Fruit fly (Drosophila melanogaster) whole organism, embryonic: ENCODE data around the gene Desat2.

Experiments used
- Abd-B ChIP-seq: fragments of 200-800 bp; sonication (Bioruptor generic); optimal IDR thresholded peaks from 2 replicates; lab custom pipeline; 2018; ENCODE audit warnings: missing biosample characterization, mild to moderate bottlenecking, missing genetic modification characterization, moderate library complexity
- Ada2b ChIP-seq: fragments of 200-800 bp; sonication (Bioruptor generic); IDR thresholded peaks from 2 replicates; pipeline ENCODE4 v1.3.6; 2022; ENCODE audit warnings: missing biosample characterization, missing genetic modification characterization
- Aef1 ChIP-seq: fragments of 200-800 bp; sonication (Bioruptor generic); IDR thresholded peaks from 3 replicates; pipeline ENCODE4 v1.3.6; 2022; ENCODE audit warnings: missing biosample characterization, missing genetic modification characterization
- CG12769 ChIP-seq: fragments of 200-800 bp; sonication (Bioruptor generic); optimal IDR thresholded peaks from 2 replicates; lab custom pipeline; 2019; ENCODE audit warnings: missing biosample characterization, mild to moderate bottlenecking, missing genetic modification characterization, moderate library complexity
- CG12942 ChIP-seq: fragments of 200-800 bp; sonication (Bioruptor generic); optimal IDR thresholded peaks from 3 replicates; lab custom pipeline; 2016; ENCODE audit warnings: missing biosample characterization, missing genetic modification characterization
- CG13424 ChIP-seq: fragments of 200-800 bp; sonication (Bioruptor generic); optimal IDR thresholded peaks from 2 replicates; lab custom pipeline; 2019; ENCODE audit warnings: missing biosample characterization, mild to moderate bottlenecking, missing genetic modification characterization, moderate library complexity
- CG15011 ChIP-seq: fragments of 200-800 bp; sonication (Bioruptor generic); optimal IDR thresholded peaks from 3 replicates; lab custom pipeline; 2018; ENCODE audit warnings: missing biosample characterization, mild to moderate bottlenecking, missing genetic modification characterization
- CG15696 ChIP-seq: fragments of 200-800 bp; sonication (Bioruptor generic); optimal IDR thresholded peaks from 2 replicates; lab custom pipeline; 2019; ENCODE audit warnings: missing biosample characterization, mild to moderate bottlenecking, missing genetic modification characterization, moderate library complexity
- CG16779 ChIP-seq: fragments of 200-800 bp; sonication (Bioruptor generic); IDR thresholded peaks from 2 replicates; pipeline ENCODE4 v1.3.6; 2022; ENCODE audit warnings: missing biosample characterization, missing genetic modification characterization
- CG2199 ChIP-seq: fragments of 200-800 bp; sonication (Bioruptor generic); IDR thresholded peaks from 3 replicates; pipeline ENCODE4 v1.3.6; 2022; ENCODE audit warnings: missing biosample characterization, missing genetic modification characterization
- CG32532 ChIP-seq: fragments of 200-800 bp; sonication (Bioruptor generic); IDR thresholded peaks from 2 replicates; pipeline ENCODE4 v1.3.6; 2022; ENCODE audit warnings: missing biosample characterization, missing genetic modification characterization
- CG42726 ChIP-seq: fragments of 200-800 bp; sonication (Bioruptor generic); IDR thresholded peaks from 2 replicates; pipeline ENCODE4 v1.3.6; 2022; ENCODE audit warnings: missing biosample characterization, missing genetic modification characterization; ENCODE audit not compliant: partially characterized antibody
- CG4360 ChIP-seq: fragments of 200-800 bp; sonication (Bioruptor generic); IDR thresholded peaks from 2 replicates; pipeline ENCODE4 v1.3.6; 2022; ENCODE audit warnings: missing biosample characterization, missing genetic modification characterization
- CG6689 ChIP-seq: fragments of 200-800 bp; sonication (Bioruptor generic); IDR thresholded peaks from 2 replicates; pipeline ENCODE4 v1.3.6; 2022; ENCODE audit warnings: missing biosample characterization, missing genetic modification characterization
- CG7556 ChIP-seq: fragments of 200-800 bp; sonication (Bioruptor generic); optimal IDR thresholded peaks from 2 replicates; lab custom pipeline; 2017; ENCODE audit warnings: missing biosample characterization, mild to moderate bottlenecking, missing genetic modification characterization
- CG7786 ChIP-seq: fragments of 200-800 bp; sonication (Bioruptor generic); optimal IDR thresholded peaks from 2 replicates; lab custom pipeline; 2016; ENCODE audit warnings: missing biosample characterization, missing genetic modification characterization
- CG7987 ChIP-seq: fragments of 200-800 bp; sonication (Bioruptor generic); optimal IDR thresholded peaks from 2 replicates; lab custom pipeline; 2018; ENCODE audit warnings: missing biosample characterization, mild to moderate bottlenecking, missing genetic modification characterization, moderate library complexity
- CG8290 ChIP-seq, 3 experiments: fragments of 200-800 bp; sonication (Bioruptor generic); optimal IDR thresholded peaks; 2 replicates each; lab custom pipeline; 2016 to 2019; ENCODE audit warnings: missing biosample characterization in 3 of 3, missing genetic modification characterization in 3 of 3, mild to moderate bottlenecking in 2 of 3, moderate library complexity in 1 of 3
- CG8359 ChIP-seq: fragments of 200-800 bp; sonication (Bioruptor generic); optimal IDR thresholded peaks from 2 replicates; lab custom pipeline; 2017; ENCODE audit warnings: missing biosample characterization, mild to moderate bottlenecking, missing genetic modification characterization, borderline replicate concordance
- CG9932 ChIP-seq: fragments of 200-800 bp; sonication (Bioruptor generic); IDR thresholded peaks from 2 replicates; pipeline ENCODE4 v1.3.6; 2022; ENCODE audit warnings: missing biosample characterization, missing genetic modification characterization
- Deaf1 ChIP-seq: fragments of 200-800 bp; optimal IDR thresholded peaks from 3 replicates; lab custom pipeline; 2019; ENCODE audit warnings: missing biosample characterization, mild to moderate bottlenecking, missing genetic modification characterization, moderate library complexity
- Dek ChIP-seq: fragments of 200-800 bp; sonication (Bioruptor generic); optimal IDR thresholded peaks from 3 replicates; lab custom pipeline; 2019; ENCODE audit warnings: missing biosample characterization, mild to moderate bottlenecking, missing genetic modification characterization, moderate library complexity
- Gsc ChIP-seq: fragments of 200-800 bp; sonication (Bioruptor generic); IDR thresholded peaks from 2 replicates; pipeline ENCODE4 v1.3.6; 2022; ENCODE audit warnings: missing biosample characterization, missing genetic modification characterization
- Hr3 ChIP-seq: fragments of 200-800 bp; sonication (Bioruptor generic); optimal IDR thresholded peaks from 3 replicates; lab custom pipeline; 2016; ENCODE audit warnings: missing biosample characterization, missing genetic modification characterization
- Hr51 ChIP-seq, 2 experiments: fragments of 200-800 bp; sonication (Bioruptor generic); optimal IDR thresholded peaks; 2 replicates in 1 of 2; 3 replicates in 1 of 2; lab custom pipeline; 2016 to 2018; ENCODE audit warnings: missing biosample characterization in 2 of 2, missing genetic modification characterization in 2 of 2, mild to moderate bottlenecking in 1 of 2, moderate library complexity in 1 of 2
- Hr78 ChIP-seq, 2 experiments: fragments of 200-800 bp in 1 of 2; fragments of >200 bp in 1 of 2; sonication (Bioruptor generic) in 1 of 2; optimal IDR thresholded peaks; 2 replicates each; lab custom pipeline; 2017 to 2019; ENCODE audit warnings: missing biosample characterization in 2 of 2, missing genetic modification characterization in 2 of 2, mild to moderate bottlenecking in 1 of 2, moderate library complexity in 1 of 2
- Med ChIP-seq: fragments of 200-800 bp; sonication (Bioruptor generic); peaks from one replicate; lab custom pipeline; 2016; ENCODE audit warnings: missing biosample characterization, missing genetic modification characterization, mild to moderate bottlenecking, inconsistent platforms, moderate library complexity
- Oli ChIP-seq: fragments of 200-800 bp; sonication (Bioruptor generic); optimal IDR thresholded peaks from 2 replicates; lab custom pipeline; 2018; ENCODE audit warnings: missing biosample characterization, mild to moderate bottlenecking, missing genetic modification characterization, moderate library complexity
- Opbp ChIP-seq: fragments of 200-800 bp; sonication (Bioruptor generic); IDR thresholded peaks from 3 replicates; pipeline ENCODE4 v1.3.6; 2022; ENCODE audit warnings: missing biosample characterization, missing genetic modification characterization; ENCODE audit not compliant: partially characterized antibody
- YL-1 ChIP-seq: fragments of 200-800 bp; sonication (Bioruptor generic); optimal IDR thresholded peaks from 3 replicates; lab custom pipeline; 2017; ENCODE audit warnings: missing biosample characterization, mild to moderate bottlenecking, missing genetic modification characterization
- chinmo ChIP-seq: fragments of 200-800 bp; sonication (Bioruptor generic); IDR thresholded peaks from 4 replicates; pipeline ENCODE4 v1.3.6; 2022; ENCODE audit warnings: missing biosample characterization, missing genetic modification characterization; ENCODE audit not compliant: partially characterized antibody
- crol ChIP-seq: fragments of 200-800 bp; sonication (Bioruptor generic); IDR thresholded peaks from 2 replicates; pipeline ENCODE4 v1.3.6; 2022; ENCODE audit warnings: missing biosample characterization, missing genetic modification characterization
- cwo ChIP-seq: fragments of 200-800 bp; sonication (Bioruptor generic); optimal IDR thresholded peaks from 3 replicates; lab custom pipeline; 2017; ENCODE audit warnings: missing biosample characterization, missing genetic modification characterization, mild to moderate bottlenecking, moderate library complexity, missing genetic modification reagents
- disco-r ChIP-seq: fragments of 200-800 bp; sonication (Bioruptor generic); optimal IDR thresholded peaks from 2 replicates; lab custom pipeline; 2016; ENCODE audit warnings: missing biosample characterization, missing genetic modification characterization
- dm ChIP-seq: fragments of 200-800 bp; sonication (Bioruptor generic); optimal IDR thresholded peaks from 3 replicates; lab custom pipeline; 2016; ENCODE audit warnings: missing biosample characterization, missing genetic modification characterization
- exex ChIP-seq: fragments of 200-800 bp; sonication (Bioruptor generic); optimal IDR thresholded peaks from 4 replicates; lab custom pipeline; 2018; ENCODE audit warnings: missing biosample characterization, mild to moderate bottlenecking, missing genetic modification characterization, moderate library complexity
- lbe ChIP-seq: fragments of 200-800 bp; sonication (Bioruptor generic); optimal IDR thresholded peaks from 2 replicates; lab custom pipeline; 2016; ENCODE audit warnings: missing biosample characterization, mild to moderate bottlenecking, missing genetic modification characterization
- nom ChIP-seq: fragments of 200-800 bp; sonication (Bioruptor generic); optimal IDR thresholded peaks from 2 replicates; lab custom pipeline; 2017; ENCODE audit warnings: missing biosample characterization, missing genetic modification characterization, mild to moderate bottlenecking, moderate library complexity, missing genetic modification reagents
- onecut ChIP-seq: fragments of 200-800 bp; sonication (Bioruptor generic); IDR thresholded peaks from 2 replicates; pipeline ENCODE4 v1.3.6; 2022; ENCODE audit warnings: missing biosample characterization, missing genetic modification characterization
- pan ChIP-seq, 4 experiments: fragments of >200 bp in 3 of 4; fragments of 200-800 bp in 1 of 4; sonication (Bioruptor generic) in 1 of 4; optimal IDR thresholded peaks in 3 of 4; IDR thresholded peaks in 1 of 4; 2 replicates each; pipeline versions ENCODE4 v1.3.6 to Lab custom; 2017 to 2022; ENCODE audit warnings: missing biosample characterization in 2 of 4, missing genetic modification characterization in 2 of 4, mixed read lengths in 1 of 4
- pnt ChIP-seq: fragments of 200-800 bp; sonication (Bioruptor generic); optimal IDR thresholded peaks from 3 replicates; lab custom pipeline; 2016; ENCODE audit warnings: missing biosample characterization, missing genetic modification characterization
- scrt ChIP-seq: fragments of 200-800 bp; sonication (Bioruptor generic); optimal IDR thresholded peaks from 2 replicates; lab custom pipeline; 2018; ENCODE audit warnings: missing biosample characterization, mild to moderate bottlenecking, missing genetic modification characterization, moderate library complexity
- sob ChIP-seq: fragments of 200-800 bp; sonication (Bioruptor generic); IDR thresholded peaks from 2 replicates; pipeline ENCODE4 v1.3.6; 2022; ENCODE audit warnings: missing biosample characterization, missing genetic modification characterization
- trh ChIP-seq: fragments of 200-800 bp; sonication (Bioruptor generic); optimal IDR thresholded peaks from 2 replicates; lab custom pipeline; 2016; ENCODE audit warnings: missing biosample characterization, missing genetic modification characterization
- tx ChIP-seq: fragments of 200-800 bp; sonication (Bioruptor generic); optimal IDR thresholded peaks from 2 replicates; lab custom pipeline; 2016; ENCODE audit warnings: missing biosample characterization, missing genetic modification characterization
- unpg ChIP-seq: fragments of 200-800 bp; sonication (Bioruptor generic); optimal IDR thresholded peaks from 3 replicates; lab custom pipeline; 2018; ENCODE audit warnings: missing biosample characterization, mild to moderate bottlenecking, missing genetic modification characterization, moderate library complexity

Desat2 gene

dm6 chr3R:12439401-12440143 is 3.5 kb downstream of the Desat2 start, which contains the start of gene Desat1 (continued):
- TF ChIP-seq Gsc (GFP tag; lab: Robert Waterston, UW) (no peak), crol (no peak), lbe (GFP tag; lab: Kevin White, UChicago) (peak; percentile 50), CG13424 (tag; lab: Kevin White, UChicago) (no peak), CG15011 (GFP tag; lab: Kevin White, UChicago) (no peak), Hr78 (GFP tag; optimal IDR thresholded peaks at IDR 0.05; lab: Kevin White, UChicago) (peak in 1 of 2 experiments; percentile 41), CG7987 (GFP tag; lab: Kevin White, UChicago) (peak; percentile 80), CG7556 (GFP tag; lab: Kevin White, UChicago) (no peak), Aef1 (GFP tag; lab: Robert Waterston, UW) (no peak), CG8359 (GFP tag; lab: Kevin White, UChicago) (no peak), YL-1 (GFP tag; lab: Kevin White, UChicago) (peak; percentile 55), CG7786 (no peak), unpg (no peak), CG15696 (tag; lab: Kevin White, UChicago) (no peak), tx (no peak), dm (GFP tag; lab: Kevin White, UChicago) (no peak), CG2199 (GFP tag; lab: Robert Waterston, UW) (no peak), Abd-B (peak; percentile 41), nom (GFP tag; lab: Kevin White, UChicago) (no peak), Oli (tag; lab: Kevin White, UChicago) (no peak), CG12942 (no peak), Hr3 (GFP tag; lab: Kevin White, UChicago) (no peak), Ada2b (no peak), CG4360 (GFP tag; lab: Robert Waterston, UW) (no peak), pnt (GFP tag; lab: Kevin White, UChicago) (no peak), trh (GFP tag; lab: Kevin White, UChicago) (no peak), CG16779 (GFP tag; lab: Robert Waterston, UW) (no peak), cwo (GFP tag; lab: Kevin White, UChicago) (peak; percentile 80), disco-r (GFP tag; lab: Kevin White, UChicago) (no peak)

DNA sequence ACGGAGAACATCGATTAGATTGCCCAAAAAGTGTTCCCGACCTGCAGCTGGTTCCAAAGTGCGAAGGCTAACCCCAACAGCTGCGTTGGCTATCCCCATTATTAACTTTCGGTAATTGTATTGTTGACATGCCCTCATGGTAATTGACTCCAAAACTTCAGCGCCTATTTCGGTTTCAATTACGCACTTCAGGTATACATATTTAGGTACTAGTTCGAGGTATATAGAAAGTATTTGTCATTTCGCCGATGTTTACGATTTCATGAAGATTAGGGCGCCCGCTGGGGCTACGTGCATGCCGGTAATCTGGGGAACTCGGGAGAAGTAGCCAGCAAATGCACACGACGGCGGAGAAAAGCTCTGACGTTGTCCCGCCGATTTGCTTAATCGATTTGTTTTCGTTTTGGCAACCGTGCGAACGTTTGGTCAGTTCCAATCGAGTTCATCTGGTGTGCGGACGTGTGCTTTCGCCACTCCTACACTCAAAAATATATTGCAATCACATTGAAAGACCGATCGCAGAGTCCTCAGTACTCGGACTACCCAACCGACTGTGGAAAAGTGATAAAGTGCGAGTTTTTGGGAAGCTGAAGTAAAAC is 5.1 kb downstream of the Desat2 start:
- TF ChIP-seq exex (tag; lab: Kevin White, UChicago) (peak; percentile 58), CG8290 (GFP tag; optimal IDR thresholded peaks at IDR 0.05; lab: Kevin White, UChicago) (no peak), CG8290 (tag; optimal IDR thresholded peaks at IDR 0.05; lab: Kevin White, UChicago) (peak in 1 of 2 experiments; percentile 41), CG32532 (GFP tag; lab: Robert Waterston, UW) (peak; percentile 20; the same call in 1 of the 2 replicates), pan (optimal IDR thresholded peaks at IDR 0.05; lab: Kevin White, UChicago) (no peak), pan (GFP tag; optimal IDR thresholded peaks at IDR 0.05 in 1 of 2, IDR thresholded peaks at IDR 0.05 in 1 of 2) (peak in 1 of 2 experiments; percentile 15), CG9932 (GFP tag; lab: Robert Waterston, UW) (peak; percentile 24; the same call in 1 of the 2 replicates), Med (peak; percentile 36), Deaf1 (tag; lab: Kevin White, UChicago) (peak; percentile 46), chinmo (GFP tag; lab: Robert Waterston, UW) (0 out of 4 replicates have a peak, but pooled peaks have one; percentile 76), Gsc (GFP tag; lab: Robert Waterston, UW) (no peak), CG42726 (GFP tag; lab: Robert Waterston, UW) (no peak; the same call in 1 of the 2 replicates), CG12769 (tag; lab: Kevin White, UChicago) (peak; percentile 74), sob (GFP tag; lab: Robert Waterston, UW) (no peak), scrt (GFP tag; lab: Kevin White, UChicago) (no peak), Hr51 (GFP tag; optimal IDR thresholded peaks at IDR 0.05; lab: Kevin White, UChicago) (no peak), Opbp (GFP tag; lab: Robert Waterston, UW) (no peak), CG6689 (GFP tag; lab: Robert Waterston, UW) (no peak), Dek (tag; lab: Kevin White, UChicago) (no peak), onecut (GFP tag; lab: Robert Waterston, UW) (peak; percentile 25; the same call in 1 of the 2 replicates)
